Fruit fly (Drosophila melanogaster) whole organism, embryonic: ENCODE measurements around the gene Kdm3.

Experiments
- Abd-B ChIP-seq: fragments of 200-800 bp; sonication (Bioruptor generic); optimal IDR thresholded peaks from 2 replicates; lab custom pipeline; 2018; ENCODE audit warnings: missing biosample characterization, mild to moderate bottlenecking, missing genetic modification characterization, moderate library complexity
- Aef1 ChIP-seq: fragments of 200-800 bp; sonication (Bioruptor generic); IDR thresholded peaks from 3 replicates; pipeline ENCODE4 v1.3.6; 2022; ENCODE audit warnings: missing biosample characterization, missing genetic modification characterization
- B-H2 ChIP-seq: fragments of 200-800 bp; sonication (Bioruptor generic); optimal IDR thresholded peaks from 2 replicates; lab custom pipeline; 2018; ENCODE audit warnings: missing biosample characterization, mild to moderate bottlenecking, missing genetic modification characterization
- Bgb ChIP-seq: fragments of 200-800 bp; sonication (Bioruptor generic); IDR thresholded peaks from 2 replicates; pipeline ENCODE4 v1.3.6; 2022; ENCODE audit warnings: missing biosample characterization, missing genetic modification characterization; ENCODE audit not compliant: partially characterized antibody
- CG10543 ChIP-seq: fragments of 200-800 bp; sonication (Bioruptor generic); optimal IDR thresholded peaks from 3 replicates; lab custom pipeline; 2017; ENCODE audit warnings: missing biosample characterization, mild to moderate bottlenecking, missing genetic modification characterization, moderate library complexity
- CG12219 ChIP-seq: fragments of 200-800 bp; sonication (Bioruptor generic); optimal IDR thresholded peaks from 3 replicates; lab custom pipeline; 2018; ENCODE audit warnings: missing biosample characterization, mild to moderate bottlenecking, missing genetic modification characterization
- CG13287 ChIP-seq: fragments of 200-800 bp; sonication (Bioruptor generic); IDR thresholded peaks from 2 replicates; pipeline ENCODE4 v1.3.6; 2022; ENCODE audit warnings: missing biosample characterization, missing genetic modification characterization; ENCODE audit not compliant: partially characterized antibody
- CG2199 ChIP-seq: fragments of 200-800 bp; sonication (Bioruptor generic); IDR thresholded peaks from 3 replicates; pipeline ENCODE4 v1.3.6; 2022; ENCODE audit warnings: missing biosample characterization, missing genetic modification characterization
- CG3726 ChIP-seq: fragments of 200-800 bp; sonication (Bioruptor generic); IDR thresholded peaks from 3 replicates; pipeline ENCODE4, ENCODE4 v1.3.6; 2022; ENCODE audit warnings: missing biosample characterization, missing genetic modification characterization
- CG42726 ChIP-seq: fragments of 200-800 bp; sonication (Bioruptor generic); IDR thresholded peaks from 2 replicates; pipeline ENCODE4 v1.3.6; 2022; ENCODE audit warnings: missing biosample characterization, missing genetic modification characterization; ENCODE audit not compliant: partially characterized antibody
- CG4617 ChIP-seq: fragments of 200-800 bp; sonication (Bioruptor generic); optimal IDR thresholded peaks from 3 replicates; lab custom pipeline; 2016; ENCODE audit warnings: missing biosample characterization, missing genetic modification characterization, borderline replicate concordance
- CG4820 ChIP-seq: fragments of 200-800 bp; sonication (Bioruptor generic); optimal IDR thresholded peaks from 3 replicates; lab custom pipeline; 2016; ENCODE audit warnings: missing biosample characterization, missing genetic modification characterization
- CG8290 ChIP-seq, 3 experiments: fragments of 200-800 bp; sonication (Bioruptor generic); optimal IDR thresholded peaks; 2 replicates each; lab custom pipeline; 2016 to 2019; ENCODE audit warnings: missing biosample characterization in 3 of 3, missing genetic modification characterization in 3 of 3, mild to moderate bottlenecking in 2 of 3, moderate library complexity in 1 of 3
- CHES-1-like ChIP-seq: fragments of 200-800 bp; sonication (Bioruptor generic); optimal IDR thresholded peaks from 2 replicates; lab custom pipeline; 2016; ENCODE audit warnings: missing biosample characterization, missing genetic modification characterization
- Dbx ChIP-seq: fragments of 200-800 bp; sonication (Bioruptor generic); IDR thresholded peaks from 3 replicates; pipeline ENCODE4 v1.3.6; 2022; ENCODE audit warnings: missing biosample characterization, missing genetic modification characterization
- Deaf1 ChIP-seq: fragments of 200-800 bp; optimal IDR thresholded peaks from 3 replicates; lab custom pipeline; 2019; ENCODE audit warnings: missing biosample characterization, mild to moderate bottlenecking, missing genetic modification characterization, moderate library complexity
- Dip3 ChIP-seq: fragments of 200-800 bp; sonication (Bioruptor generic); optimal IDR thresholded peaks from 3 replicates; lab custom pipeline; 2016; ENCODE audit warnings: missing biosample characterization, missing genetic modification characterization
- Ets97D ChIP-seq: fragments of 200-800 bp; sonication (Bioruptor generic); optimal IDR thresholded peaks from 3 replicates; lab custom pipeline; 2016; ENCODE audit warnings: missing biosample characterization, missing genetic modification characterization
- HLH4C ChIP-seq: fragments of 200-800 bp; sonication (Bioruptor generic); IDR thresholded peaks from 3 replicates; pipeline ENCODE4 v1.3.6; 2022; ENCODE audit warnings: missing biosample characterization, missing genetic modification characterization; ENCODE audit not compliant: partially characterized antibody
- Hmr ChIP-seq: fragments of 200-800 bp; sonication (Bioruptor generic); optimal IDR thresholded peaks from 3 replicates; lab custom pipeline; 2017; ENCODE audit warnings: mild to moderate bottlenecking, missing biosample characterization, missing genetic modification reagents, missing genetic modification characterization
- Hr39 ChIP-seq: fragments of >200 bp; optimal IDR thresholded peaks from 2 replicates; lab custom pipeline; 2017
- Lpt ChIP-seq: fragments of >200 bp; optimal IDR thresholded peaks from 2 replicates; lab custom pipeline; 2018; ENCODE audit warnings: missing biosample characterization, missing genetic modification characterization
- Med ChIP-seq: fragments of 200-800 bp; sonication (Bioruptor generic); peaks from one replicate; lab custom pipeline; 2016; ENCODE audit warnings: missing biosample characterization, missing genetic modification characterization, mild to moderate bottlenecking, inconsistent platforms, moderate library complexity
- Myb ChIP-seq: fragments of 200-800 bp; sonication (Bioruptor generic); optimal IDR thresholded peaks from 2 replicates; lab custom pipeline; 2016; ENCODE audit warnings: missing biosample characterization, missing genetic modification characterization
- Sin3A ChIP-seq: fragments of >200 bp; optimal IDR thresholded peaks from 2 replicates; lab custom pipeline; 2018
- Taf1 ChIP-seq: fragments of 200-800 bp; sonication (Bioruptor generic); IDR thresholded peaks from 2 replicates; pipeline ENCODE4 v1.3.6; 2022; ENCODE audit warnings: missing biosample characterization, missing genetic modification characterization
- Trl ChIP-seq, 3 experiments: fragments of >200 bp in 2 of 3; fragments of 200-800 bp in 1 of 3; sonication (Bioruptor generic) in 1 of 3; optimal IDR thresholded peaks; 2 replicates in 1 of 3; 3 replicates in 2 of 3; lab custom pipeline; 2016 to 2017; ENCODE audit warnings: missing biosample characterization in 1 of 3, missing genetic modification characterization in 1 of 3
- abd-A ChIP-seq: fragments of 200-800 bp; sonication (Bioruptor generic); optimal IDR thresholded peaks from 3 replicates; lab custom pipeline; 2019; ENCODE audit warnings: missing biosample characterization, mild to moderate bottlenecking, missing genetic modification characterization, moderate library complexity
- bbx ChIP-seq: fragments of 200-800 bp; sonication (Bioruptor generic); IDR thresholded peaks from 2 replicates; pipeline ENCODE4 v1.3.6; 2022; ENCODE audit warnings: missing biosample characterization, missing genetic modification characterization; ENCODE audit not compliant: partially characterized antibody
- caup ChIP-seq: fragments of 200-800 bp; sonication (Bioruptor generic); optimal IDR thresholded peaks from 3 replicates; lab custom pipeline; 2017; ENCODE audit warnings: missing biosample characterization, mild to moderate bottlenecking, missing genetic modification characterization, moderate library complexity; ENCODE audit not compliant: severe bottlenecking
- cg ChIP-seq: fragments of 200-800 bp; sonication (Bioruptor generic); optimal IDR thresholded peaks from 3 replicates; lab custom pipeline; 2019; ENCODE audit warnings: missing biosample characterization, mild to moderate bottlenecking, missing genetic modification characterization, moderate library complexity
- chm ChIP-seq: fragments of 200-800 bp; sonication (Bioruptor generic); IDR thresholded peaks from 2 replicates; pipeline ENCODE4 v1.3.6; 2022; ENCODE audit warnings: missing biosample characterization, missing genetic modification characterization
- crol ChIP-seq: fragments of 200-800 bp; sonication (Bioruptor generic); IDR thresholded peaks from 2 replicates; pipeline ENCODE4 v1.3.6; 2022; ENCODE audit warnings: missing biosample characterization, missing genetic modification characterization
- da ChIP-seq: fragments of 200-800 bp; sonication (Bioruptor generic); optimal IDR thresholded peaks from 2 replicates; lab custom pipeline; 2016; ENCODE audit warnings: missing biosample characterization, missing genetic modification characterization
- exex ChIP-seq: fragments of 200-800 bp; sonication (Bioruptor generic); optimal IDR thresholded peaks from 4 replicates; lab custom pipeline; 2018; ENCODE audit warnings: missing biosample characterization, mild to moderate bottlenecking, missing genetic modification characterization, moderate library complexity
- hkb ChIP-seq, 2 experiments: fragments of 200-800 bp in 1 of 2; fragments of >200 bp in 1 of 2; sonication (Bioruptor generic) in 1 of 2; IDR thresholded peaks in 1 of 2; optimal IDR thresholded peaks in 1 of 2; 2 replicates each; pipeline versions ENCODE4 v1.3.6 to Lab custom; 2017 to 2022; ENCODE audit warnings: missing biosample characterization in 1 of 2, missing genetic modification characterization in 1 of 2
- lov ChIP-seq, 2 experiments: fragments of 200-800 bp in 1 of 2; fragments of >200 bp in 1 of 2; sonication (Bioruptor generic) in 1 of 2; IDR thresholded peaks in 1 of 2; optimal IDR thresholded peaks in 1 of 2; 2 replicates in 1 of 2; 3 replicates in 1 of 2; pipeline versions ENCODE4 v1.3.6 to Lab custom; 2017 to 2022; ENCODE audit warnings: missing biosample characterization in 1 of 2, missing genetic modification characterization in 1 of 2
- maf-S ChIP-seq: fragments of 200-800 bp; sonication (Bioruptor generic); optimal IDR thresholded peaks from 2 replicates; lab custom pipeline; 2016; ENCODE audit warnings: missing biosample characterization, missing genetic modification characterization
- pfk ChIP-seq: fragments of 200-800 bp; sonication (Bioruptor generic); optimal IDR thresholded peaks from 2 replicates; lab custom pipeline; 2018; ENCODE audit warnings: missing biosample characterization, mild to moderate bottlenecking, missing genetic modification characterization, moderate library complexity
- prd ChIP-seq, 3 experiments: fragments of >200 bp in 2 of 3; fragments of 200-800 bp in 1 of 3; sonication (Bioruptor generic) in 1 of 3; optimal IDR thresholded peaks in 2 of 3; IDR thresholded peaks in 1 of 3; 2 replicates in 2 of 3; 3 replicates in 1 of 3; pipeline versions ENCODE4 v1.3.6 to Lab custom; 2017 to 2022; ENCODE audit warnings: missing biosample characterization in 1 of 3, missing genetic modification characterization in 1 of 3
- psq ChIP-seq: fragments of 200-800 bp; sonication (Bioruptor generic); optimal IDR thresholded peaks from 2 replicates; lab custom pipeline; 2017; ENCODE audit warnings: missing biosample characterization, missing genetic modification characterization
- ro ChIP-seq: fragments of 200-800 bp; sonication (Bioruptor generic); IDR thresholded peaks from 2 replicates; pipeline ENCODE4 v1.3.6; 2022; ENCODE audit warnings: missing biosample characterization, missing genetic modification characterization
- sr ChIP-seq: fragments of 200-800 bp; sonication (Bioruptor generic); IDR thresholded peaks from 3 replicates; pipeline ENCODE4 v1.3.6; 2022; ENCODE audit warnings: missing biosample characterization, missing genetic modification characterization
- tna ChIP-seq: fragments of 200-800 bp; sonication (Bioruptor generic); IDR thresholded peaks from 2 replicates; pipeline ENCODE4 v1.3.6; 2022; ENCODE audit warnings: missing biosample characterization, missing genetic modification characterization; ENCODE audit not compliant: partially characterized antibody
- unc-4 ChIP-seq: fragments of 200-800 bp; sonication (Bioruptor generic); IDR thresholded peaks from 2 replicates; pipeline ENCODE4 v1.3.6; 2022; ENCODE audit warnings: missing biosample characterization, missing genetic modification characterization; ENCODE audit not compliant: partially characterized antibody
- z ChIP-seq: fragments of 200-800 bp; sonication (Bioruptor generic); IDR thresholded peaks from 3 replicates; pipeline ENCODE4 v1.3.6; 2022; ENCODE audit warnings: missing biosample characterization, missing genetic modification characterization

Gene Kdm3

DNA sequence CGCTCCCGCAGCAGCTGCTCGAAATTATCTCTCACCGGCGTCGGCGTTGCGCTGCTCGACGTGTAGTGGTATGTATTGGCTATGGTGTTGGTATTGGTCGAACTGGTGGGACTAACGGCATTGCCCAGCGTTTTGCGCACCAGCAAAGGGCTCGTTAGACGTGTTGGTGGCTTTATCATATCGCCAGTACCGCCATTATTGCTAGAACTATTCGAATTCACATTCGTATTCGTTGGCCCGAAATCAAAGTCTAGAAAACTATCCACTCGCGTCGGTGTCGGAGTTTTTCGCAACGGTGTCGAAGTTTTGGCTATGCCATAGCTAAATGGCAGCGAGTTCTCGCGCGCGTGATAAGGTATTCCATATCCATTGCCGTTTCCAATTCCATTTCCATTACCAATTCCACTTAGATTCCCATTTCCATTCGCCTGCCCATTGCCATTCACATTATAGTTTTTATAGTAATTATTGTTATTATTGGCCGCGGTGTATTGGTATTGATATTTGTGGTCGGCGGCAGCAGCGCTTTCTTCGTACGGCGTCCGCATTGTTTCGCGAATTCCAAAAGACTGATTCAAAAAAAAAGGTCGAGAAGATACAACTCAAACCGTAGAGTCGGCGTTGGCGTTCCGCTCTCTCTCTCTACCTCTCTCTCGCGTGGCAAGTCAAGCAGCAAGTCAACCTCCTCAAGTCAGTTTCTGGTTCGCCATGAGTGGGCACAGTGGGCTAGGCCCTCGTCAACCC, 16.8 kb downstream of the Kdm3 start, which contains the start of gene by:
TSS of gene by (minus strand) at position 575 of the 744 bp plus-strand sequence.
- TF ChIP-seq psq (GFP tag; lab: Kevin White, UChicago) = no peak
- TF ChIP-seq Taf1 = no peak
- TF ChIP-seq crol (GFP tag; lab: Robert Waterston, UW) = no peak
- no peak for TF ChIP-seq Lpt
- no peak for TF ChIP-seq Sin3A (lab: Kevin White, UChicago)
- peak; percentile 38; the same call in 1 of the 2 replicates for TF ChIP-seq bbx (GFP tag; lab: Robert Waterston, UW)
- peak; percentile 25; the same call in 1 of the 2 replicates for TF ChIP-seq Bgb (GFP tag; lab: Robert Waterston, UW)
- no peak for TF ChIP-seq CG2199 (GFP tag; lab: Robert Waterston, UW)
- no peak for TF ChIP-seq Myb
- TF ChIP-seq Trl (optimal IDR thresholded peaks at IDR 0.05; lab: Kevin White, UChicago) = peak in 1 of 2 experiments; percentile 75
- TF ChIP-seq Trl (GFP tag; optimal IDR thresholded peaks at IDR 0.05; lab: Kevin White, UChicago) = no peak
- no peak for TF ChIP-seq prd (optimal IDR thresholded peaks at IDR 0.05; lab: Kevin White, UChicago)
- no peak for TF ChIP-seq prd (GFP tag; IDR thresholded peaks at IDR 0.05; lab: Robert Waterston, UW)
- no peak for TF ChIP-seq maf-S (GFP tag; lab: Kevin White, UChicago)
- TF ChIP-seq caup (GFP tag; lab: Kevin White, UChicago) = no peak
- TF ChIP-seq Hmr (GFP tag; lab: Kevin White, UChicago) = no peak
- TF ChIP-seq CG4820 (GFP tag; lab: Kevin White, UChicago) = no peak
- TF ChIP-seq HLH4C (GFP tag; lab: Robert Waterston, UW) = 0 out of 3 replicates have a peak, but pooled peaks have one; percentile 12
- TF ChIP-seq Med = no peak
- no peak for TF ChIP-seq Dip3 (GFP tag; lab: Kevin White, UChicago)
- peak; percentile 60; the same call in 2 of the 3 replicates for TF ChIP-seq sr (GFP tag; lab: Robert Waterston, UW)
- TF ChIP-seq exex (tag; lab: Kevin White, UChicago) = peak; percentile 76
- peak; percentile 14; the same call in 1 of the 2 replicates for TF ChIP-seq chm (GFP tag; lab: Robert Waterston, UW)
- no peak for TF ChIP-seq CG3726 (GFP tag; lab: Robert Waterston, UW)
- TF ChIP-seq Ets97D = no peak
- TF ChIP-seq CG42726 = 0 out of 2 replicates have a peak, but pooled peaks have one; percentile 26
- TF ChIP-seq abd-A (tag; lab: Kevin White, UChicago) = peak; percentile 41
- TF ChIP-seq z = peak; percentile 58; the same call in 1 of the 3 replicates
- TF ChIP-seq Aef1 (GFP tag; lab: Robert Waterston, UW) = no peak
- TF ChIP-seq hkb (optimal IDR thresholded peaks at IDR 0.05; lab: Kevin White, UChicago) = no peak
- TF ChIP-seq hkb (GFP tag; IDR thresholded peaks at IDR 0.05; lab: Robert Waterston, UW) = no peak
- peak; percentile 34; the same call in 1 of the 2 replicates for TF ChIP-seq CG13287 (GFP tag; lab: Robert Waterston, UW)
- TF ChIP-seq B-H2 (GFP tag; lab: Kevin White, UChicago) = no peak
- TF ChIP-seq Dbx (GFP tag; lab: Robert Waterston, UW) = no peak
- no peak for TF ChIP-seq CG12219 (GFP tag; lab: Kevin White, UChicago)
- TF ChIP-seq CG8290 (GFP tag; optimal IDR thresholded peaks at IDR 0.05; lab: Kevin White, UChicago) = no peak
- TF ChIP-seq CG8290 (tag; optimal IDR thresholded peaks at IDR 0.05; lab: Kevin White, UChicago) = peak in 1 of 2 experiments; percentile 35
- TF ChIP-seq ro (GFP tag; lab: Robert Waterston, UW) = no peak
- no peak for TF ChIP-seq Abd-B (GFP tag; lab: Kevin White, UChicago)
- no peak for TF ChIP-seq CG4617 (GFP tag; lab: Kevin White, UChicago)
- peak; percentile 43 for TF ChIP-seq CG10543 (GFP tag; lab: Kevin White, UChicago)
- no peak for TF ChIP-seq da
- TF ChIP-seq cg (GFP tag; lab: Kevin White, UChicago) = peak; percentile 47
- peak; percentile 19 for TF ChIP-seq pfk
- TF ChIP-seq lov (optimal IDR thresholded peaks at IDR 0.05; lab: Kevin White, UChicago) = no peak
- TF ChIP-seq lov (GFP tag; IDR thresholded peaks at IDR 0.05; lab: Robert Waterston, UW) = no peak
- TF ChIP-seq Deaf1 (tag; lab: Kevin White, UChicago) = peak; percentile 51
- no peak for TF ChIP-seq CHES-1-like (GFP tag; lab: Kevin White, UChicago)
- 0 out of 2 replicates have a peak, but pooled peaks have one; percentile 17 for TF ChIP-seq unc-4 (GFP tag; lab: Robert Waterston, UW)
- no peak for TF ChIP-seq Hr39 (lab: Kevin White, UChicago)
- TF ChIP-seq tna (GFP tag; lab: Robert Waterston, UW) = peak; percentile 8; the same call in 1 of the 2 replicates
